Fruit fly (Drosophila melanogaster) whole organism, embryonic: Measurements from ENCODE around the gene ckd.

Source experiments
- ATbp ChIP-seq: fragments of 200-800 bp; sonication (Bioruptor generic); optimal IDR thresholded peaks from 2 replicates; lab custom pipeline; 2017; ENCODE audit warnings: missing biosample characterization, mild to moderate bottlenecking, missing genetic modification characterization, missing genetic modification reagents
- Atf-2 ChIP-seq: fragments of 200-800 bp; sonication (Bioruptor generic); optimal IDR thresholded peaks from 2 replicates; lab custom pipeline; 2016; ENCODE audit warnings: missing biosample characterization, missing genetic modification characterization
- B-H2 ChIP-seq: fragments of 200-800 bp; sonication (Bioruptor generic); optimal IDR thresholded peaks from 2 replicates; lab custom pipeline; 2018; ENCODE audit warnings: missing biosample characterization, mild to moderate bottlenecking, missing genetic modification characterization
- BEAF-32 ChIP-seq: fragments of 200-800 bp; sonication (Bioruptor generic); optimal IDR thresholded peaks from 3 replicates; lab custom pipeline; 2017; ENCODE audit warnings: missing biosample characterization, missing genetic modification characterization, mild to moderate bottlenecking, moderate library complexity, missing genetic modification reagents
- CG12155 ChIP-seq: fragments of 200-800 bp; sonication (Bioruptor generic); optimal IDR thresholded peaks from 3 replicates; lab custom pipeline; 2016; ENCODE audit warnings: missing biosample characterization, missing genetic modification characterization
- CG13123 ChIP-seq: fragments of 200-800 bp; sonication (Bioruptor generic); optimal IDR thresholded peaks from 2 replicates; lab custom pipeline; 2016; ENCODE audit warnings: missing biosample characterization, missing genetic modification characterization
- CG13894 ChIP-seq: fragments of 200-800 bp; sonication (Bioruptor generic); optimal IDR thresholded peaks from 3 replicates; lab custom pipeline; 2018; ENCODE audit warnings: missing biosample characterization, mild to moderate bottlenecking, missing genetic modification characterization, moderate library complexity
- CG1602 ChIP-seq: fragments of 200-800 bp; sonication (Bioruptor generic); optimal IDR thresholded peaks from 3 replicates; lab custom pipeline; 2016; ENCODE audit warnings: missing biosample characterization, missing genetic modification characterization
- CG17568 ChIP-seq: fragments of 200-800 bp; sonication (Bioruptor generic); optimal IDR thresholded peaks from 2 replicates; lab custom pipeline; 2018; ENCODE audit warnings: missing biosample characterization, mild to moderate bottlenecking, missing genetic modification characterization, moderate library complexity
- CG2875 ChIP-seq: fragments of 200-800 bp; sonication (Bioruptor generic); optimal IDR thresholded peaks from 2 replicates; lab custom pipeline; 2017; ENCODE audit warnings: missing biosample characterization, mild to moderate bottlenecking, missing genetic modification characterization, missing genetic modification reagents
- CG30431 ChIP-seq: fragments of 200-800 bp; sonication (Bioruptor generic); optimal IDR thresholded peaks from 2 replicates; lab custom pipeline; 2017; ENCODE audit warnings: missing biosample characterization, missing genetic modification characterization
- CG33557 ChIP-seq: fragments of 200-800 bp; sonication (Bioruptor generic); optimal IDR thresholded peaks from 2 replicates; lab custom pipeline; 2019; ENCODE audit warnings: missing biosample characterization, mild to moderate bottlenecking, missing genetic modification characterization, moderate library complexity
- CG4617 ChIP-seq: fragments of 200-800 bp; sonication (Bioruptor generic); optimal IDR thresholded peaks from 3 replicates; lab custom pipeline; 2016; ENCODE audit warnings: missing biosample characterization, missing genetic modification characterization, borderline replicate concordance
- CG4820 ChIP-seq: fragments of 200-800 bp; sonication (Bioruptor generic); optimal IDR thresholded peaks from 3 replicates; lab custom pipeline; 2016; ENCODE audit warnings: missing biosample characterization, missing genetic modification characterization
- CG6654 ChIP-seq: fragments of 200-800 bp; sonication (Bioruptor generic); optimal IDR thresholded peaks from 2 replicates; lab custom pipeline; 2017; ENCODE audit warnings: missing biosample characterization, mild to moderate bottlenecking, missing genetic modification characterization
- CG7745 ChIP-seq: fragments of 200-800 bp; sonication (Bioruptor generic); optimal IDR thresholded peaks from 2 replicates; lab custom pipeline; 2018; ENCODE audit warnings: missing biosample characterization, mild to moderate bottlenecking, missing genetic modification characterization, moderate library complexity
- CG9437 ChIP-seq: fragments of 200-800 bp; sonication (Bioruptor generic); optimal IDR thresholded peaks from 2 replicates; lab custom pipeline; 2018; ENCODE audit warnings: missing biosample characterization, mild to moderate bottlenecking, missing genetic modification characterization
- Camta ChIP-seq: fragments of 200-800 bp; sonication (Bioruptor generic); optimal IDR thresholded peaks from 2 replicates; lab custom pipeline; 2016; ENCODE audit warnings: missing biosample characterization, missing genetic modification characterization
- D ChIP-seq, 2 experiments: fragments of 200-800 bp in 1 of 2; fragments of >200 bp in 1 of 2; sonication (Bioruptor generic) in 1 of 2; optimal IDR thresholded peaks; 2 replicates in 1 of 2; 3 replicates in 1 of 2; lab custom pipeline; 2017; ENCODE audit warnings: mild to moderate bottlenecking in 1 of 2, missing biosample characterization in 1 of 2, missing genetic modification characterization in 1 of 2, missing genetic modification reagents in 1 of 2
- Dad ChIP-seq: fragments of 200-800 bp; sonication (Bioruptor generic); optimal IDR thresholded peaks from 3 replicates; lab custom pipeline; 2016; ENCODE audit warnings: missing biosample characterization, missing genetic modification characterization
- Deaf1 ChIP-seq: fragments of 200-800 bp; optimal IDR thresholded peaks from 3 replicates; lab custom pipeline; 2019; ENCODE audit warnings: missing biosample characterization, mild to moderate bottlenecking, missing genetic modification characterization, moderate library complexity
- Dfd ChIP-seq, 2 experiments: fragments of >200 bp; optimal IDR thresholded peaks; 2 replicates each; lab custom pipeline; 2017; ENCODE audit warnings: missing biosample characterization in 2 of 2, missing genetic modification characterization in 2 of 2
- Dip3 ChIP-seq: fragments of 200-800 bp; sonication (Bioruptor generic); optimal IDR thresholded peaks from 3 replicates; lab custom pipeline; 2016; ENCODE audit warnings: missing biosample characterization, missing genetic modification characterization
- Eip74EF ChIP-seq, 2 experiments: fragments of 200-800 bp in 1 of 2; fragments of >200 bp in 1 of 2; sonication (Bioruptor generic) in 1 of 2; optimal IDR thresholded peaks; 2 replicates each; lab custom pipeline; 2017 to 2019; ENCODE audit warnings: missing biosample characterization in 2 of 2, missing genetic modification characterization in 2 of 2, mild to moderate bottlenecking in 1 of 2, moderate library complexity in 1 of 2
- Fer3 ChIP-seq: fragments of 200-800 bp; sonication (Bioruptor generic); optimal IDR thresholded peaks from 2 replicates; lab custom pipeline; 2018; ENCODE audit warnings: missing biosample characterization, mild to moderate bottlenecking, missing genetic modification characterization, moderate library complexity
- H2.0 ChIP-seq: fragments of 200-800 bp; sonication (Bioruptor generic); IDR thresholded peaks from 2 replicates; pipeline ENCODE4 v1.3.6; 2022; ENCODE audit warnings: missing biosample characterization, missing genetic modification characterization
- Kr ChIP-seq: fragments of 200-800 bp; sonication (Bioruptor generic); optimal IDR thresholded peaks from 2 replicates; lab custom pipeline; 2017; ENCODE audit warnings: missing biosample characterization, mild to moderate bottlenecking, missing genetic modification characterization
- Ravus ChIP-seq: fragments of 200-800 bp; sonication (Bioruptor generic); IDR thresholded peaks from 2 replicates; pipeline ENCODE4 v1.3.6; 2022; ENCODE audit warnings: missing biosample characterization, missing genetic modification characterization
- Sox100B ChIP-seq: fragments of 200-800 bp; sonication (Bioruptor generic); optimal IDR thresholded peaks from 3 replicates; lab custom pipeline; 2018; ENCODE audit warnings: missing biosample characterization, mild to moderate bottlenecking, missing genetic modification characterization
- Sry-β ChIP-seq: fragments of 200-800 bp; sonication (Bioruptor generic); optimal IDR thresholded peaks from 2 replicates; lab custom pipeline; 2018; ENCODE audit warnings: missing biosample characterization, mild to moderate bottlenecking, missing genetic modification characterization, moderate library complexity
- Ssrp ChIP-seq: fragments of 200-800 bp; sonication (Bioruptor generic); optimal IDR thresholded peaks from 2 replicates; lab custom pipeline; 2018; ENCODE audit warnings: missing biosample characterization, mild to moderate bottlenecking, missing genetic modification characterization, moderate library complexity
- aop ChIP-seq: fragments of 200-800 bp; sonication (Bioruptor generic); IDR thresholded peaks from 2 replicates; pipeline ENCODE4 v1.3.6; 2022; ENCODE audit warnings: missing biosample characterization, missing genetic modification characterization
- chif ChIP-seq, 2 experiments: fragments of 200-800 bp; sonication (Bioruptor generic); optimal IDR thresholded peaks; 3 replicates each; lab custom pipeline; 2016; ENCODE audit warnings: missing biosample characterization in 2 of 2, missing genetic modification characterization in 2 of 2
- chinmo ChIP-seq: fragments of 200-800 bp; sonication (Bioruptor generic); IDR thresholded peaks from 4 replicates; pipeline ENCODE4 v1.3.6; 2022; ENCODE audit warnings: missing biosample characterization, missing genetic modification characterization; ENCODE audit not compliant: partially characterized antibody
- corto ChIP-seq: fragments of 200-800 bp; sonication (Bioruptor generic); optimal IDR thresholded peaks from 2 replicates; lab custom pipeline; 2016; ENCODE audit warnings: missing biosample characterization, mild to moderate bottlenecking, missing genetic modification characterization, moderate library complexity
- ems ChIP-seq: fragments of 200-800 bp; sonication (Bioruptor generic); optimal IDR thresholded peaks from 3 replicates; lab custom pipeline; 2016; ENCODE audit warnings: missing biosample characterization, missing genetic modification characterization
- ftz-f1 ChIP-seq: fragments of 200-800 bp; sonication (Bioruptor generic); optimal IDR thresholded peaks from 2 replicates; lab custom pipeline; 2016; ENCODE audit warnings: missing biosample characterization, missing genetic modification characterization
- jing ChIP-seq: fragments of 200-800 bp; sonication (Bioruptor generic); optimal IDR thresholded peaks from 2 replicates; lab custom pipeline; 2018; ENCODE audit warnings: missing biosample characterization, mild to moderate bottlenecking, missing genetic modification characterization
- lilli ChIP-seq: fragments of 200-800 bp; sonication (Bioruptor generic); optimal IDR thresholded peaks from 3 replicates; lab custom pipeline; 2016; ENCODE audit warnings: missing biosample characterization, missing genetic modification characterization
- onecut ChIP-seq: fragments of 200-800 bp; sonication (Bioruptor generic); IDR thresholded peaks from 2 replicates; pipeline ENCODE4 v1.3.6; 2022; ENCODE audit warnings: missing biosample characterization, missing genetic modification characterization
- prd ChIP-seq, 3 experiments: fragments of >200 bp in 2 of 3; fragments of 200-800 bp in 1 of 3; sonication (Bioruptor generic) in 1 of 3; optimal IDR thresholded peaks in 2 of 3; IDR thresholded peaks in 1 of 3; 2 replicates in 2 of 3; 3 replicates in 1 of 3; pipeline versions ENCODE4 v1.3.6 to Lab custom; 2017 to 2022; ENCODE audit warnings: missing biosample characterization in 1 of 3, missing genetic modification characterization in 1 of 3
- repo ChIP-seq: fragments of 200-800 bp; sonication (Bioruptor generic); optimal IDR thresholded peaks from 2 replicates; lab custom pipeline; 2016; ENCODE audit warnings: missing biosample characterization, missing genetic modification characterization
- schlank ChIP-seq: fragments of 200-800 bp; sonication (Bioruptor generic); optimal IDR thresholded peaks from 2 replicates; lab custom pipeline; 2018; ENCODE audit warnings: missing biosample characterization, mild to moderate bottlenecking, missing genetic modification characterization
- sim ChIP-seq: fragments of 200-800 bp; sonication (Bioruptor generic); IDR thresholded peaks from 2 replicates; pipeline ENCODE4 v1.3.6; 2022; ENCODE audit warnings: missing biosample characterization, missing genetic modification characterization
- so ChIP-seq: fragments of 200-800 bp; sonication (Bioruptor generic); IDR thresholded peaks from 3 replicates; pipeline ENCODE4 v1.3.6; 2022; ENCODE audit warnings: missing biosample characterization, missing genetic modification characterization
- stc ChIP-seq: fragments of 200-800 bp; sonication (Bioruptor generic); IDR thresholded peaks from 2 replicates; pipeline ENCODE4 v1.3.6; 2022; ENCODE audit warnings: missing biosample characterization, missing genetic modification characterization
- trem ChIP-seq: fragments of 200-800 bp; optimal IDR thresholded peaks from 3 replicates; lab custom pipeline; 2019; ENCODE audit warnings: missing biosample characterization, mild to moderate bottlenecking, missing genetic modification characterization, moderate library complexity
- wdn ChIP-seq: fragments of 200-800 bp; sonication (Bioruptor generic); IDR thresholded peaks from 2 replicates; pipeline ENCODE4 v1.3.6; 2022; ENCODE audit warnings: missing biosample characterization, missing genetic modification characterization
- zf30C ChIP-seq: fragments of 200-800 bp; sonication (Bioruptor generic); optimal IDR thresholded peaks from 3 replicates; lab custom pipeline; 2018; ENCODE audit warnings: missing biosample characterization, mild to moderate bottlenecking, missing genetic modification characterization

ckd gene

dm6 chr3L:3303087-3303526 lies 45.4 kb downstream of the ckd start, which contains the start of gene CG14968 (continued):
- TF ChIP-seq ATbp (GFP tag; lab: Kevin White, UChicago), result peak; percentile 89
- TF ChIP-seq CG1602 (GFP tag; lab: Kevin White, UChicago), result peak; percentile 91
- TF ChIP-seq Dip3 (GFP tag; lab: Kevin White, UChicago), result peak; percentile 83
- TF ChIP-seq zf30C (GFP tag; lab: Kevin White, UChicago), result no peak
- peak; percentile 97 for TF ChIP-seq so (GFP tag; lab: Robert Waterston, UW)
- TF ChIP-seq jing (GFP tag; lab: Kevin White, UChicago), result peak; percentile 36
- peak; percentile 83 for TF ChIP-seq CG9437 (GFP tag; lab: Kevin White, UChicago)
- TF ChIP-seq onecut (GFP tag; lab: Robert Waterston, UW), result peak; percentile 86
- TF ChIP-seq CG17568 (GFP tag; lab: Kevin White, UChicago), result peak; percentile 90
- peak; percentile 96 for TF ChIP-seq stc (GFP tag; lab: Robert Waterston, UW)
- peak; percentile 69 for TF ChIP-seq CG33557 (GFP tag; lab: Kevin White, UChicago)
- peak; percentile 41 to 67 for TF ChIP-seq chif (GFP tag; optimal IDR thresholded peaks at IDR 0.05; lab: Kevin White, UChicago)
- TF ChIP-seq Eip74EF (GFP tag; optimal IDR thresholded peaks at IDR 0.05; lab: Kevin White, UChicago), result peak in 1 of 2 experiments; percentile 85
- peak; percentile 50 for TF ChIP-seq trem
- peak; percentile 86 for TF ChIP-seq Sox100B (GFP tag; lab: Kevin White, UChicago)
- TF ChIP-seq B-H2 (GFP tag; lab: Kevin White, UChicago), result peak; percentile 87
- TF ChIP-seq CG12155 (GFP tag; lab: Kevin White, UChicago), result peak; percentile 90
- no peak for TF ChIP-seq D (optimal IDR thresholded peaks at IDR 0.05; lab: Kevin White, UChicago)
- TF ChIP-seq D (GFP tag; optimal IDR thresholded peaks at IDR 0.05; lab: Kevin White, UChicago), result peak; percentile 81
- no peak for TF ChIP-seq Kr (GFP tag; lab: Kevin White, UChicago)
- no peak for TF ChIP-seq BEAF-32 (GFP tag; lab: Kevin White, UChicago)
- TF ChIP-seq lilli (GFP tag; lab: Kevin White, UChicago), result peak; percentile 91
- TF ChIP-seq ftz-f1 (GFP tag; lab: Kevin White, UChicago), result peak; percentile 48
- TF ChIP-seq CG13123 (GFP tag; lab: Kevin White, UChicago), result peak; percentile 85
- TF ChIP-seq repo (GFP tag; lab: Kevin White, UChicago), result peak; percentile 76
- peak; percentile 91 for TF ChIP-seq ems (GFP tag; lab: Kevin White, UChicago)
- peak; percentile 92 for TF ChIP-seq Ssrp
- peak; percentile 93 for TF ChIP-seq Sry-β (GFP tag; lab: Kevin White, UChicago)
- TF ChIP-seq CG2875 (GFP tag; lab: Kevin White, UChicago), result peak; percentile 72
- peak; percentile 85 for TF ChIP-seq CG4820 (GFP tag; lab: Kevin White, UChicago)
- peak; percentile 67 for TF ChIP-seq CG4617 (GFP tag; lab: Kevin White, UChicago)
- TF ChIP-seq Dad, result peak; percentile 86
- TF ChIP-seq sim (GFP tag; lab: Robert Waterston, UW), result peak; percentile 77; the same call in 1 of the 2 replicates
- peak; percentile 85 for TF ChIP-seq Camta
- TF ChIP-seq aop, result peak; percentile 82
- TF ChIP-seq H2.0 (GFP tag; lab: Robert Waterston, UW), result peak; percentile 96
- peak; percentile 91 for TF ChIP-seq corto
- no peak for TF ChIP-seq chinmo
- TF ChIP-seq CG6654 (GFP tag; lab: Kevin White, UChicago), result peak; percentile 74
- no peak for TF ChIP-seq Dfd (GFP tag; optimal IDR thresholded peaks at IDR 0.05; lab: Kevin White, UChicago)
- no peak for TF ChIP-seq prd (optimal IDR thresholded peaks at IDR 0.05; lab: Kevin White, UChicago)
- peak; percentile 92 for TF ChIP-seq prd (GFP tag; IDR thresholded peaks at IDR 0.05; lab: Robert Waterston, UW)
- TF ChIP-seq Fer3, result peak; percentile 97
- peak; percentile 74 for TF ChIP-seq CG30431 (GFP tag; lab: Kevin White, UChicago)
- TF ChIP-seq CG7745 (tag; lab: Kevin White, UChicago), result no peak
- TF ChIP-seq Ravus (GFP tag; lab: Robert Waterston, UW), result peak; percentile 86
- peak; percentile 74 for TF ChIP-seq Deaf1 (tag; lab: Kevin White, UChicago)
- TF ChIP-seq wdn, result peak; percentile 92
- TF ChIP-seq CG13894 (tag; lab: Kevin White, UChicago), result peak; percentile 94
- peak; percentile 70 for TF ChIP-seq schlank
- peak; percentile 57 for TF ChIP-seq Atf-2
